Fruit fly (Drosophila melanogaster) whole organism: ENCODE results near the gene CG34057.

ENCODE experiments used
- CG8478 ChIP-seq: fragments of >200 bp; optimal IDR thresholded peaks from 2 replicates; lab custom pipeline; 2018; ENCODE audit warnings: inconsistent platforms
- Dll ChIP-seq: fragments of >200 bp; optimal IDR thresholded peaks from 2 replicates; lab custom pipeline; 2017
- EcR ChIP-seq, 2 experiments: fragments of >200 bp; optimal IDR thresholded peaks; 2 replicates each; lab custom pipeline; 2017; ENCODE audit warnings: missing biosample characterization in 2 of 2, missing genetic modification characterization in 2 of 2, missing genetic modification reagents in 2 of 2
- pan ChIP-seq: fragments of >200 bp; optimal IDR thresholded peaks from 2 replicates; lab custom pipeline; 2017
- psq ChIP-seq: fragments of >200 bp; optimal IDR thresholded peaks from 2 replicates; lab custom pipeline; 2017
- usp ChIP-seq: fragments of >200 bp; optimal IDR thresholded peaks from 2 replicates; lab custom pipeline; 2017; ENCODE audit warnings: missing biosample characterization, missing genetic modification characterization, mixed read lengths

DNA sequence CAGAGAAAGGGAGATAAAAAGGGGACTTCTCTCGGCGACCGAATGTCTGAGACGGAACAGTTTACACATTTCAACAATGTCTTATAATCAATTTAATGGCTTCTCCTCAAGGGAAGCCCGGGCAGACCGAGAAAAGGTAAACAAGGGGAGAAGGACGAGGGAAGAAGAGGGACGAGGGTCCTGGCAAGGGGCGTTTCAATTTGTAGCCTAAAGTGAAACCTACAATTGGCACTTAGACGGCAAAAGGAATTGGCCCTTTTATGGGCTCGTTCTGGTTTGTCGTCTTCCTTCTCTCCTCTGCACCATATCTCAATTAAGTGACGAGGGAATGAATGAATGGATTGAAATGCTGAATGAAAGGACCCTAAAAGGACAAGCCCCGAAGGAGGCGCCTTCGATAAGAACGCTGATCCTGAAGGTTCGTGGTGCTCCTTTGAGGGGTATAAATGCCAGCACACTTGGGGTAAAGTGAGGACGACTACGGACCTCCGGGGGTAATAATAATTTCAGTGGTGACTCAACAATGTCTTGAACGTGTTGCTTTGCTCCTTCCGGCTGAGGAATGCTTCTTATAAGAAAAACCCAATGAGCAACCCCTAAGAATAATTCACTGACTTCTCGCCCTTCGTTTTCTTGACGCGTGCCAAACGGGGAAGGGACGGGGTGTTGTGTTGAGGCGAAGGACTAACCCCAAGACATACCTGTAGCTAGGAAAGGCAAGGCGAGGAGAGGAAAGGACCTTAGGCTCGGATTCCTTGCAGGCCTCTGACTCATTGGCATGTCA is 3.5 kb downstream of the CG34057 start:
- TF ChIP-seq psq (no peak), pan (no peak), EcR (GFP tag; optimal IDR thresholded peaks at IDR 0.05; lab: Kevin White, UChicago) (no peak), CG8478 (lab: Kevin White, UChicago) (no peak), Dll (lab: Kevin White, UChicago) (no peak), usp (GFP tag; lab: Kevin White, UChicago) (no peak)
